Worm (Caenorhabditis elegans) whole organism, mixed stage, embryonic: ENCODE data around the gene let-268.

Source experiments
- M03D4.4 ChIP-seq: sonication (generic microtip); optimal IDR thresholded peaks from 2 replicates; lab custom pipeline; 2017; ENCODE audit warnings: mild to moderate bottlenecking, missing genetic modification characterization, missing compliant biosample characterization
- bed-3 ChIP-seq: fragments of 200-800 bp; sonication (Bioruptor generic); optimal IDR thresholded peaks from 3 replicates; lab custom pipeline; 2018; ENCODE audit warnings: mild to moderate bottlenecking, missing genetic modification characterization, moderate library complexity, missing compliant biosample characterization
- ceh-39 ChIP-seq: fragments of 150-350 bp; optimal IDR thresholded peaks from 2 replicates; lab custom pipeline; 2014; ENCODE audit warnings: missing biosample characterization, missing genetic modification characterization
- ceh-43 ChIP-seq: fragments of 200-800 bp; sonication (Bioruptor generic); optimal IDR thresholded peaks from 2 replicates; lab custom pipeline; 2018; ENCODE audit warnings: mild to moderate bottlenecking, missing genetic modification characterization, moderate library complexity, missing compliant biosample characterization
- ceh-83 ChIP-seq: fragments of 200-800 bp; sonication (Bioruptor generic); optimal IDR thresholded peaks from 2 replicates; lab custom pipeline; 2018; ENCODE audit warnings: mild to moderate bottlenecking, missing genetic modification characterization, missing compliant biosample characterization
- ces-1 ChIP-seq: fragments of 150-350 bp; optimal IDR thresholded peaks from 2 replicates; lab custom pipeline; 2014; ENCODE audit warnings: missing biosample characterization, missing genetic modification reagents, missing genetic modification characterization
- drap-1 ChIP-seq: fragments of 200-800 bp; sonication (Bioruptor generic); optimal IDR thresholded peaks from 3 replicates; lab custom pipeline; 2018; ENCODE audit warnings: mild to moderate bottlenecking, missing genetic modification characterization, missing compliant biosample characterization
- elt-1 ChIP-seq: sonication (generic microtip); optimal IDR thresholded peaks from 2 replicates; lab custom pipeline; 2017; ENCODE audit warnings: missing genetic modification characterization, mild to moderate bottlenecking, missing compliant biosample characterization, antibody characterized with exemption, moderate library complexity, borderline replicate concordance; ENCODE audit not compliant: insufficient read depth
- elt-3 ChIP-seq: fragments of 150-350 bp; optimal IDR thresholded peaks from 2 replicates; lab custom pipeline; 2014; ENCODE audit warnings: missing biosample characterization, missing genetic modification characterization
- flh-1 ChIP-seq: fragments of 200-800 bp; sonication (Bioruptor generic); optimal IDR thresholded peaks from 2 replicates; lab custom pipeline; 2018; ENCODE audit warnings: mild to moderate bottlenecking, missing genetic modification characterization, moderate library complexity, missing compliant biosample characterization
- ham-2 ChIP-seq: fragments of 200-800 bp; sonication (Bioruptor generic); optimal IDR thresholded peaks from 2 replicates; lab custom pipeline; 2018; ENCODE audit warnings: mild to moderate bottlenecking, missing genetic modification characterization, missing compliant biosample characterization
- hlh-1 ChIP-seq: fragments of 150-350 bp; optimal IDR thresholded peaks from 2 replicates; lab custom pipeline; 2014; ENCODE audit warnings: missing biosample characterization, missing genetic modification reagents, missing genetic modification characterization
- lin-13 ChIP-seq: fragments of 150-350 bp; optimal IDR thresholded peaks from 2 replicates; lab custom pipeline; 2014; ENCODE audit warnings: missing biosample characterization, missing genetic modification characterization
- lin-32 ChIP-seq: fragments of 200-800 bp; sonication (Bioruptor generic); optimal IDR thresholded peaks from 2 replicates; lab custom pipeline; 2018; ENCODE audit warnings: mild to moderate bottlenecking, missing genetic modification characterization, missing compliant biosample characterization
- lsy-2 ChIP-seq: fragments of 150-350 bp; optimal IDR thresholded peaks from 2 replicates; lab custom pipeline; 2014; ENCODE audit warnings: missing biosample characterization, missing genetic modification characterization
- mep-1 ChIP-seq: fragments of 150-350 bp; optimal IDR thresholded peaks from 2 replicates; lab custom pipeline; 2017; ENCODE audit warnings: missing biosample characterization, missing genetic modification reagents, missing genetic modification characterization, inconsistent platforms
- nhr-12 ChIP-seq: fragments of 150-350 bp; optimal IDR thresholded peaks from 2 replicates; lab custom pipeline; 2014; ENCODE audit warnings: missing biosample characterization, missing genetic modification characterization
- nhr-2 ChIP-seq: fragments of 150-350 bp; optimal IDR thresholded peaks from 2 replicates; lab custom pipeline; 2014; ENCODE audit warnings: missing biosample characterization, missing genetic modification characterization
- nhr-237 ChIP-seq: fragments of 150-350 bp; optimal IDR thresholded peaks from 2 replicates; lab custom pipeline; 2014; ENCODE audit warnings: missing biosample characterization, missing genetic modification characterization
- nhr-28 ChIP-seq: fragments of 150-350 bp; optimal IDR thresholded peaks from 2 replicates; lab custom pipeline; 2014; ENCODE audit warnings: missing biosample characterization, missing genetic modification characterization
- nhr-76 ChIP-seq: sonication (generic microtip); optimal IDR thresholded peaks from 2 replicates; lab custom pipeline; 2017; ENCODE audit warnings: missing biosample characterization, missing genetic modification characterization
- pha-4 ChIP-seq: fragments of 150-350 bp; optimal IDR thresholded peaks from 2 replicates; lab custom pipeline; 2018; ENCODE audit warnings: missing biosample characterization, missing genetic modification reagents, missing genetic modification characterization
- sem-2 ChIP-seq: fragments of 200-800 bp; sonication (Bioruptor generic); optimal IDR thresholded peaks from 2 replicates; lab custom pipeline; 2018; ENCODE audit warnings: mild to moderate bottlenecking, missing genetic modification characterization, missing compliant biosample characterization
- snpc-4 ChIP-seq: fragments of 150-350 bp; optimal IDR thresholded peaks from 2 replicates; lab custom pipeline; 2014; ENCODE audit warnings: missing biosample characterization, missing genetic modification characterization
- unc-120 ChIP-seq: sonication (generic microtip); optimal IDR thresholded peaks from 2 replicates; lab custom pipeline; 2017; ENCODE audit warnings: missing genetic modification characterization, missing compliant biosample characterization; ENCODE audit not compliant: poor library complexity, severe bottlenecking
- unc-39 ChIP-seq: fragments of 150-350 bp; optimal IDR thresholded peaks from 2 replicates; lab custom pipeline; 2014; ENCODE audit warnings: missing biosample characterization, missing genetic modification characterization
- unc-62 ChIP-seq: fragments of 150-350 bp; optimal IDR thresholded peaks from 2 replicates; lab custom pipeline; 2014; ENCODE audit warnings: missing biosample characterization, missing genetic modification reagents, missing genetic modification characterization
- zip-8 ChIP-seq: fragments of 150-350 bp; optimal IDR thresholded peaks from 2 replicates; lab custom pipeline; 2014; ENCODE audit warnings: missing biosample characterization, missing genetic modification characterization
- ztf-11 ChIP-seq: fragments of 150-350 bp; optimal IDR thresholded peaks from 2 replicates; lab custom pipeline; 2014; ENCODE audit warnings: missing biosample characterization, missing genetic modification characterization

The let-268 gene

ce11 chrII:10014384-10014783 is 25.4 kb downstream of the let-268 start:
- no peak for TF ChIP-seq hlh-1 (tag; lab: Kevin White, UChicago)

DNA sequence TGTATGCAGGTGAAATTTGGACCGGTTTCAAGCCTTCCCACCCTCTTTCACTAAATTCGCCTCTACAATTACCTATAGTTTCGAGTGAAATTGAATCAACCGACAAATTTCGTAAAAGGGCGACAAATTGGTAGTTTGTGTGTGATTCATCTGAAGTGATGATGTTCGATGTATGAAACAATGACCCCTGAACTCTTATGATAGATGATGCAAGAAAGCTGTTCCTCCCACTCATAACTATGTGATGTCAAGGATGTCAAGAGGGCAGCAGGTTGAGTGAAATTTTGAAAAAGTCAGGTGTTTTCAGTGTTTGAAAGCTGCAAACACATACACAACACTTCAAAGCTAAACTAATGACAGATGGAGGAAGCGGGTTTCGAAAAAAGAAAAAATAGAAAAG is 27.3 kb downstream of the let-268 start:
- TF ChIP-seq pha-4 (tag; lab: Kevin White, UChicago) (no peak), hlh-1 (tag; lab: Kevin White, UChicago) (no peak), bed-3 (GFP tag; lab: Kevin White, UChicago) (no peak), flh-1 (no peak), elt-3 (tag; lab: Kevin White, UChicago) (no peak), nhr-12 (no peak), lsy-2 (no peak), lin-32 (GFP tag; lab: Kevin White, UChicago) (no peak), nhr-237 (tag; lab: Kevin White, UChicago) (no peak), sem-2 (no peak)

DNA sequence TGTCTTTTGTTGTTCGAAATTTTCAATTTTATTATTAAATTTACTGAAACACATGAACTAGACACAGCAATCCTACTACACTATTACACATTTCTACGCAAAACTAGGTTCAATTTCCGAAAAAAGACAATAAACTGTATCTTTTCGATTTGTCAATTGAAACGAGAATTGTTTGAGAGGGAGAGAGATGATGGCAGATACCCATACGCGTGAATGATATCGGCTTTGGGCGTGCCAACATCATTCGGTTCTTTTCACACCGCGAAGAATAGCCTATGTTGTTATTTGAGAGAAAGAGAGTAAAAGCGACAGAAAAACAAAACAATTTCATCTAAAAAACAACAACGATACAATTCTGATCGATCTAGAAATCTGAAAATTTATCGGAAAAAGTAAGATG is 28.0 kb downstream of the let-268 start:
- TF ChIP-seq drap-1 (GFP tag; lab: Kevin White, UChicago) (no peak), hlh-1 (tag; lab: Kevin White, UChicago) (no peak), unc-39 (tag; lab: Kevin White, UChicago) (no peak), ham-2 (GFP tag; lab: Kevin White, UChicago) (no peak), ceh-39 (tag; lab: Kevin White, UChicago) (no peak), ces-1 (GFP tag; lab: Kevin White, UChicago) (no peak), ztf-11 (tag; lab: Kevin White, UChicago) (no peak), lin-13 (tag; lab: Kevin White, UChicago) (no peak), mep-1 (tag; lab: Kevin White, UChicago) (no peak), zip-8 (tag; lab: Kevin White, UChicago) (no peak), ceh-83 (GFP tag; lab: Kevin White, UChicago) (no peak), bed-3 (GFP tag; lab: Kevin White, UChicago) (no peak), elt-1 (tag; lab: Kevin White, UChicago) (no peak), M03D4.4 (no peak), unc-120 (tag; lab: Kevin White, UChicago) (no peak), elt-3 (tag; lab: Kevin White, UChicago) (no peak)

DNA sequence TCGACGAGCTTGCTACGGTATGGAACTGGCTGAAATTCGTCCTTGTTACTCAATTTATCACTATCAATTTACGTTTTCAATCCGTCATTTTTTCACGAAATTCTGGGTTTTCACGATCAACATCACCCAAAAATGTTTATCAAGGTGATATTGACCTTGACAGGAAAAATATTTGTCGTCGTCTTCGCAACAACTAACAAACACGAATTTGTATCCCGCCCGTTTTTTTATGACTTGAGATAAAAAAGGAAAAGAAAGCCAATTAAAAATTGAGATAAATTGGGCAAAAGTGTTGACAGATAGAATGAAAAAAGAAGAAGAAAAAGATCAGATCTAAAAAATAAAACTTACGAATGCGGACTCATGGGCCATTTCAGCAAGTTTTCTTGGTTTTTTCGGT is 28.9 kb downstream of the let-268 start:
- TF ChIP-seq ces-1 (GFP tag; lab: Kevin White, UChicago) (no peak), nhr-2 (tag; lab: Kevin White, UChicago) (no peak), ceh-39 (tag; lab: Kevin White, UChicago) (no peak)

DNA sequence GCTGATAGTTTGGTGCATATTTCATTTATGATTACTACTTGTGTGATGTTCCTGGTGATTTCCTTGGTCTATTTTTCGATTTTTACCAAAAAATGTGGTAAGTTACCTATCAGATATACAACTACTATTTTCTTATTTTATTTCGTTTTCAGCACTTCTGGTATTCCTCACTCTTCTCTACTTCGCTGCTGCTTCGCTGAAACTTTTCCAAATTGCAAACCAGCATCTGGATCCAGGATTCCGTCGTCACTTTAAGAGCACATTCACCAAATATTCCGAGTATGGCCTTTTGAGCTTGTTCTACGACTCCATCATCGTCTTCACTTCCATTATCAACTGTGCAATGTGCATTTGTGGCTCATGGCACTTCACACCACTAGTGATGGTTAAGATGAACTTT is 31.2 kb downstream of the let-268 start:
- no peak for TF ChIP-seq sem-2
- TF ChIP-seq nhr-28: no peak
- TF ChIP-seq lsy-2: no peak
- TF ChIP-seq ceh-39 (tag; lab: Kevin White, UChicago): no peak
- no peak for TF ChIP-seq nhr-2 (tag; lab: Kevin White, UChicago)
- TF ChIP-seq unc-62 (GFP tag; lab: Kevin White, UChicago): no peak
- no peak for TF ChIP-seq ceh-43
- TF ChIP-seq lin-13 (tag; lab: Kevin White, UChicago): no peak
- TF ChIP-seq elt-3 (tag; lab: Kevin White, UChicago): no peak
- TF ChIP-seq flh-1: no peak
- no peak for TF ChIP-seq mep-1 (tag; lab: Kevin White, UChicago)
- no peak for TF ChIP-seq snpc-4 (tag; lab: Kevin White, UChicago)

ce11 chrII:10007917-10008316 is 31.9 kb downstream of the let-268 start, which contains the start of gene ZK892.5:
Gene ZK892.5, plus strand, starts transcription at chrII:10008217.
- no peak for TF ChIP-seq snpc-4 (tag; lab: Kevin White, UChicago)
- TF ChIP-seq bed-3 (GFP tag; lab: Kevin White, UChicago): no peak
- no peak for TF ChIP-seq mep-1 (tag; lab: Kevin White, UChicago)
- no peak for TF ChIP-seq nhr-76 (tag; lab: Kevin White, UChicago)
- TF ChIP-seq nhr-28: no peak
- TF ChIP-seq elt-1 (tag; lab: Kevin White, UChicago): no peak
- no peak for TF ChIP-seq hlh-1 (tag; lab: Kevin White, UChicago)
- no peak for TF ChIP-seq unc-62 (GFP tag; lab: Kevin White, UChicago)
- TF ChIP-seq lsy-2: no peak
- no peak for TF ChIP-seq ceh-39 (tag; lab: Kevin White, UChicago)
